Fruit fly (Drosophila melanogaster): ENCODE data around the gene MagR.
A peak's percentile ranks its signal among the peaks of the same experiment; 100 is the strongest.

MagR gene

dm6 chrX:15709624-15709983 is 24.5 kb upstream of the MagR start (continued):
- TF ChIP-seq ap (GFP tag; IDR thresholded peaks at IDR 0.05) (no peak), lilli (GFP tag; optimal IDR thresholded peaks at IDR 0.05) (peak; percentile 9), CG4282 (GFP tag; optimal IDR thresholded peaks at IDR 0.05) (peak; percentile 31), Ptx1 (GFP tag; IDR thresholded peaks at IDR 0.05) (peak; percentile 19; the same call in 1 of the 2 replicates), CG12769 (tag; optimal IDR thresholded peaks at IDR 0.05) (peak; percentile 38), sob (GFP tag; IDR thresholded peaks at IDR 0.05) (0 out of 2 replicates have a peak, but pooled peaks have one; percentile 31), CG1832 (GFP tag; optimal IDR thresholded peaks at IDR 0.05) (peak; percentile 84), Meics (GFP tag; optimal IDR thresholded peaks at IDR 0.05) (peak; percentile 22), sens (GFP tag) (peak; percentile 68), croc (GFP tag; conservative IDR thresholded peaks at IDR 0.05) (no peak), CG12391 (tag; optimal IDR thresholded peaks at IDR 0.05) (no peak), CG3281 (GFP tag; optimal IDR thresholded peaks at IDR 0.05) (no peak), CG13287 (GFP tag; IDR thresholded peaks at IDR 0.05; ENCODE audit: partially characterized antibody) (no peak), Drgx (GFP tag; IDR thresholded peaks at IDR 0.05) (0 out of 2 replicates have a peak, but pooled peaks have one; percentile 16), mld (GFP tag; IDR thresholded peaks at IDR 0.05; ENCODE audit: partially characterized antibody) (no peak), dysf (GFP tag; IDR thresholded peaks at IDR 0.05) (0 out of 3 replicates have a peak, but pooled peaks have one; percentile 10), CG3407 (GFP tag; optimal IDR thresholded peaks at IDR 0.05) (no peak), CG12071 (GFP tag; optimal IDR thresholded peaks at IDR 0.05) (peak; percentile 15), bcd (GFP tag; optimal IDR thresholded peaks at IDR 0.05) (peak; percentile 19), sr (GFP tag; IDR thresholded peaks at IDR 0.05) (0 out of 3 replicates have a peak, but pooled peaks have one; percentile 38), unc-4 (GFP tag; IDR thresholded peaks at IDR 0.05; ENCODE audit: partially characterized antibody) (no peak), CG1024 (GFP tag; IDR thresholded peaks at IDR 0.05) (no peak), CG11696 (GFP tag; IDR thresholded peaks at IDR 0.05) (0 out of 2 replicates have a peak, but pooled peaks have one; percentile 32), CG17186 (GFP tag; optimal IDR thresholded peaks at IDR 0.05) (no peak), Dek (tag; optimal IDR thresholded peaks at IDR 0.05) (peak; percentile 15), CG1529 (GFP tag; optimal IDR thresholded peaks at IDR 0.05) (no peak), CG12219 (GFP tag; optimal IDR thresholded peaks at IDR 0.05) (peak; percentile 2), NfI (GFP tag; optimal IDR thresholded peaks at IDR 0.05) (no peak), Trl (optimal IDR thresholded peaks at IDR 0.05) (peak in 1 of 2 experiments; percentile 28), Trl (GFP tag; optimal IDR thresholded peaks at IDR 0.05) (no peak), Lim3 (GFP tag; IDR thresholded peaks at IDR 0.05) (no peak), CG7839 (tag; optimal IDR thresholded peaks at IDR 0.05) (no peak), hkb (optimal IDR thresholded peaks at IDR 0.05) (no peak), hkb (GFP tag; IDR thresholded peaks at IDR 0.05) (no peak), CG10321 (GFP tag; IDR thresholded peaks at IDR 0.05) (peak; percentile 44), gce (GFP tag; IDR thresholded peaks at IDR 0.05) (no peak), CG10543 (GFP tag; optimal IDR thresholded peaks at IDR 0.05) (no peak), CG3847 (GFP tag; IDR thresholded peaks at IDR 0.05) (0 out of 2 replicates have a peak, but pooled peaks have one; percentile 6), CG15269 (tag; optimal IDR thresholded peaks at IDR 0.05) (peak; percentile 35), disco-r (GFP tag; optimal IDR thresholded peaks at IDR 0.05) (no peak), vfl (GFP tag; optimal IDR thresholded peaks at IDR 0.05) (no peak), CG11504 (tag; optimal IDR thresholded peaks at IDR 0.05) (no peak), br (optimal IDR thresholded peaks at IDR 0.05) (no peak), Sox102F (GFP tag; optimal IDR thresholded peaks at IDR 0.05) (no peak), Xrp1 (GFP tag; IDR thresholded peaks at IDR 0.05) (peak; percentile 34; the same call in 1 of the 2 replicates), CG6689 (GFP tag; IDR thresholded peaks at IDR 0.05) (0 out of 2 replicates have a peak, but pooled peaks have one; percentile 15), CG10274 (GFP tag; optimal IDR thresholded peaks at IDR 0.05) (peak; percentile 12), CG6813 (GFP tag; optimal IDR thresholded peaks at IDR 0.05) (peak; percentile 1), NC2α (GFP tag; optimal IDR thresholded peaks at IDR 0.05) (no peak), Rfx (GFP tag; IDR thresholded peaks at IDR 0.05) (peak; percentile 64), fd3F (GFP tag; optimal IDR thresholded peaks at IDR 0.05) (no peak), Med (GFP tag) (peak; percentile 80)

All from whole organism, embryonic.